Fruit fly (Drosophila melanogaster) whole organism, embryonic: ENCODE measurements around the gene LIMK1.

Experiments
- Atf3 ChIP-seq: fragments of 200-800 bp; sonication (Bioruptor generic); optimal IDR thresholded peaks from 3 replicates; lab custom pipeline; 2016; ENCODE audit warnings: missing biosample characterization, missing genetic modification characterization
- B-H1 ChIP-seq: fragments of 200-800 bp; sonication (Bioruptor generic); IDR thresholded peaks from 3 replicates; pipeline ENCODE4 v1.3.6; 2022; ENCODE audit warnings: missing biosample characterization, missing genetic modification characterization
- Bgb ChIP-seq: fragments of 200-800 bp; sonication (Bioruptor generic); IDR thresholded peaks from 2 replicates; pipeline ENCODE4 v1.3.6; 2022; ENCODE audit warnings: missing biosample characterization, missing genetic modification characterization; ENCODE audit not compliant: partially characterized antibody
- Blimp-1 ChIP-seq: fragments of 200-800 bp; sonication (Bioruptor generic); optimal IDR thresholded peaks from 3 replicates; lab custom pipeline; 2018; ENCODE audit warnings: missing biosample characterization, missing genetic modification characterization, mild to moderate bottlenecking, moderate library complexity, missing genetic modification reagents
- CG12942 ChIP-seq: fragments of 200-800 bp; sonication (Bioruptor generic); optimal IDR thresholded peaks from 3 replicates; lab custom pipeline; 2016; ENCODE audit warnings: missing biosample characterization, missing genetic modification characterization
- CG14014 ChIP-seq: fragments of 200-800 bp; sonication (Bioruptor generic); IDR thresholded peaks from 2 replicates; pipeline ENCODE4 v1.3.6; 2022; ENCODE audit warnings: missing biosample characterization, missing genetic modification characterization
- CG14050 ChIP-seq: fragments of 200-800 bp; sonication (Bioruptor generic); IDR thresholded peaks from 3 replicates; pipeline ENCODE4 v1.3.6; 2022; ENCODE audit warnings: missing biosample characterization, missing genetic modification characterization
- CG14710 ChIP-seq: fragments of 200-800 bp; sonication (Bioruptor generic); optimal IDR thresholded peaks from 3 replicates; lab custom pipeline; 2019; ENCODE audit warnings: missing biosample characterization, mild to moderate bottlenecking, missing genetic modification characterization, moderate library complexity
- CG18619 ChIP-seq: fragments of 200-800 bp; sonication (Bioruptor generic); optimal IDR thresholded peaks from 3 replicates; lab custom pipeline; 2017; ENCODE audit warnings: missing biosample characterization, mild to moderate bottlenecking, missing genetic modification characterization
- CG2116 ChIP-seq: fragments of 200-800 bp; sonication (Bioruptor generic); optimal IDR thresholded peaks from 3 replicates; lab custom pipeline; 2018; ENCODE audit warnings: missing biosample characterization, mild to moderate bottlenecking, missing genetic modification characterization
- CG30431 ChIP-seq: fragments of 200-800 bp; sonication (Bioruptor generic); optimal IDR thresholded peaks from 2 replicates; lab custom pipeline; 2017; ENCODE audit warnings: missing biosample characterization, missing genetic modification characterization
- CG32532 ChIP-seq: fragments of 200-800 bp; sonication (Bioruptor generic); IDR thresholded peaks from 2 replicates; pipeline ENCODE4 v1.3.6; 2022; ENCODE audit warnings: missing biosample characterization, missing genetic modification characterization
- CG33213 ChIP-seq: fragments of 200-800 bp; sonication (Bioruptor generic); optimal IDR thresholded peaks from 3 replicates; lab custom pipeline; 2016; ENCODE audit warnings: missing biosample characterization, missing genetic modification characterization
- CG42726 ChIP-seq: fragments of 200-800 bp; sonication (Bioruptor generic); IDR thresholded peaks from 2 replicates; pipeline ENCODE4 v1.3.6; 2022; ENCODE audit warnings: missing biosample characterization, missing genetic modification characterization; ENCODE audit not compliant: partially characterized antibody
- CG4328 ChIP-seq: fragments of 200-800 bp; sonication (Bioruptor generic); optimal IDR thresholded peaks from 3 replicates; lab custom pipeline; 2017; ENCODE audit warnings: missing biosample characterization, missing genetic modification reagents, missing genetic modification characterization
- CG6254 ChIP-seq: fragments of 200-800 bp; sonication (Bioruptor generic); optimal IDR thresholded peaks from 3 replicates; lab custom pipeline; 2017; ENCODE audit warnings: mild to moderate bottlenecking, missing biosample characterization, missing genetic modification reagents, missing genetic modification characterization
- CG6765 ChIP-seq: fragments of 200-800 bp; sonication (Bioruptor generic); optimal IDR thresholded peaks from 3 replicates; lab custom pipeline; 2017; ENCODE audit warnings: missing biosample characterization, mild to moderate bottlenecking, missing genetic modification characterization
- CG7987 ChIP-seq: fragments of 200-800 bp; sonication (Bioruptor generic); optimal IDR thresholded peaks from 2 replicates; lab custom pipeline; 2018; ENCODE audit warnings: missing biosample characterization, mild to moderate bottlenecking, missing genetic modification characterization, moderate library complexity
- CG9215 ChIP-seq: fragments of 200-800 bp; sonication (Bioruptor generic); IDR thresholded peaks from 2 replicates; pipeline ENCODE4 v1.3.6; 2022; ENCODE audit warnings: missing biosample characterization, missing genetic modification characterization
- Dbx ChIP-seq: fragments of 200-800 bp; sonication (Bioruptor generic); IDR thresholded peaks from 3 replicates; pipeline ENCODE4 v1.3.6; 2022; ENCODE audit warnings: missing biosample characterization, missing genetic modification characterization
- Elba2 ChIP-seq: fragments of 200-800 bp; sonication (Bioruptor generic); optimal IDR thresholded peaks from 3 replicates; lab custom pipeline; 2016; ENCODE audit warnings: missing biosample characterization, missing genetic modification characterization
- Hr3 ChIP-seq: fragments of 200-800 bp; sonication (Bioruptor generic); optimal IDR thresholded peaks from 3 replicates; lab custom pipeline; 2016; ENCODE audit warnings: missing biosample characterization, missing genetic modification characterization
- Hr39 ChIP-seq: fragments of >200 bp; optimal IDR thresholded peaks from 2 replicates; lab custom pipeline; 2017
- Lpt ChIP-seq: fragments of >200 bp; optimal IDR thresholded peaks from 2 replicates; lab custom pipeline; 2018; ENCODE audit warnings: missing biosample characterization, missing genetic modification characterization
- NK7.1 ChIP-seq: fragments of 200-800 bp; sonication (Bioruptor generic); optimal IDR thresholded peaks from 3 replicates; lab custom pipeline; 2016; ENCODE audit warnings: missing biosample characterization, missing genetic modification characterization
- Nf-YB ChIP-seq: fragments of 200-800 bp; sonication (Bioruptor generic); optimal IDR thresholded peaks from 3 replicates; lab custom pipeline; 2019; ENCODE audit warnings: missing biosample characterization, mild to moderate bottlenecking, missing genetic modification characterization, moderate library complexity
- Usf ChIP-seq: fragments of 200-800 bp; sonication (Bioruptor generic); optimal IDR thresholded peaks from 2 replicates; lab custom pipeline; 2017; ENCODE audit warnings: missing genotype, missing biosample characterization, missing genetic modification characterization
- cad ChIP-seq: fragments of >200 bp; optimal IDR thresholded peaks from 2 replicates; lab custom pipeline; 2017; ENCODE audit warnings: missing biosample characterization, missing genetic modification characterization
- cato ChIP-seq: fragments of 200-800 bp; sonication (Bioruptor generic); optimal IDR thresholded peaks from 2 replicates; lab custom pipeline; 2016; ENCODE audit warnings: missing biosample characterization, missing genetic modification characterization, borderline replicate concordance
- chif ChIP-seq, 2 experiments: fragments of 200-800 bp; sonication (Bioruptor generic); optimal IDR thresholded peaks; 3 replicates each; lab custom pipeline; 2016; ENCODE audit warnings: missing biosample characterization in 2 of 2, missing genetic modification characterization in 2 of 2
- chn ChIP-seq: fragments of 200-800 bp; sonication (Bioruptor generic); optimal IDR thresholded peaks from 2 replicates; lab custom pipeline; 2016; ENCODE audit warnings: missing biosample characterization, missing genetic modification characterization
- da ChIP-seq: fragments of 200-800 bp; sonication (Bioruptor generic); optimal IDR thresholded peaks from 2 replicates; lab custom pipeline; 2016; ENCODE audit warnings: missing biosample characterization, missing genetic modification characterization
- ewg ChIP-seq: fragments of 200-800 bp; sonication (Bioruptor generic); optimal IDR thresholded peaks from 3 replicates; lab custom pipeline; 2017; ENCODE audit warnings: mild to moderate bottlenecking, missing biosample characterization, missing genetic modification reagents, missing genetic modification characterization
- hbn ChIP-seq: fragments of 200-800 bp; sonication (Bioruptor generic); IDR thresholded peaks from 2 replicates; pipeline ENCODE4 v1.3.6; 2022; ENCODE audit warnings: missing biosample characterization, missing genetic modification characterization; ENCODE audit not compliant: partially characterized antibody
- her ChIP-seq: fragments of 200-800 bp; sonication (Bioruptor generic); optimal IDR thresholded peaks from 2 replicates; lab custom pipeline; 2016; ENCODE audit warnings: missing biosample characterization, missing genetic modification characterization
- kah ChIP-seq: fragments of 200-800 bp; sonication (Bioruptor generic); optimal IDR thresholded peaks from 2 replicates; lab custom pipeline; 2018; ENCODE audit warnings: missing biosample characterization, mild to moderate bottlenecking, missing genetic modification characterization
- kay ChIP-seq: fragments of 200-800 bp; sonication (Bioruptor generic); optimal IDR thresholded peaks from 2 replicates; lab custom pipeline; 2016; ENCODE audit warnings: missing biosample characterization, missing genetic modification characterization
- lbe ChIP-seq: fragments of 200-800 bp; sonication (Bioruptor generic); optimal IDR thresholded peaks from 2 replicates; lab custom pipeline; 2016; ENCODE audit warnings: missing biosample characterization, mild to moderate bottlenecking, missing genetic modification characterization
- lola ChIP-seq, 3 experiments: fragments of >200 bp in 2 of 3; fragments of 200-800 bp in 1 of 3; sonication (Bioruptor generic) in 1 of 3; optimal IDR thresholded peaks; 2 replicates each; lab custom pipeline; 2017 to 2019; ENCODE audit warnings: missing biosample characterization in 3 of 3, missing genetic modification characterization in 3 of 3, mild to moderate bottlenecking in 1 of 3, moderate library complexity in 1 of 3
- luna ChIP-seq: fragments of 200-800 bp; sonication (Bioruptor generic); optimal IDR thresholded peaks from 2 replicates; lab custom pipeline; 2016; ENCODE audit warnings: missing biosample characterization, missing genetic modification characterization
- mam ChIP-seq: fragments of 200-800 bp; sonication (Bioruptor generic); optimal IDR thresholded peaks from 3 replicates; lab custom pipeline; 2016; ENCODE audit warnings: missing biosample characterization, missing genetic modification characterization
- ro ChIP-seq: fragments of 200-800 bp; sonication (Bioruptor generic); IDR thresholded peaks from 2 replicates; pipeline ENCODE4 v1.3.6; 2022; ENCODE audit warnings: missing biosample characterization, missing genetic modification characterization
- run ChIP-seq: fragments of 200-800 bp; sonication (Bioruptor generic); optimal IDR thresholded peaks from 3 replicates; lab custom pipeline; 2018; ENCODE audit warnings: missing biosample characterization, mild to moderate bottlenecking, missing genetic modification characterization
- sens ChIP-seq: fragments of 200-800 bp; sonication (Bioruptor generic); peaks from one replicate; lab custom pipeline; 2016; ENCODE audit warnings: missing biosample characterization, missing genetic modification characterization
- sens-2 ChIP-seq: fragments of 200-800 bp; sonication (Bioruptor generic); IDR thresholded peaks from 2 replicates; pipeline ENCODE4 v1.3.6; 2022; ENCODE audit warnings: missing biosample characterization, missing genetic modification characterization
- sim ChIP-seq: fragments of 200-800 bp; sonication (Bioruptor generic); IDR thresholded peaks from 2 replicates; pipeline ENCODE4 v1.3.6; 2022; ENCODE audit warnings: missing biosample characterization, missing genetic modification characterization
- sob ChIP-seq: fragments of 200-800 bp; sonication (Bioruptor generic); IDR thresholded peaks from 2 replicates; pipeline ENCODE4 v1.3.6; 2022; ENCODE audit warnings: missing biosample characterization, missing genetic modification characterization
- stc ChIP-seq: fragments of 200-800 bp; sonication (Bioruptor generic); IDR thresholded peaks from 2 replicates; pipeline ENCODE4 v1.3.6; 2022; ENCODE audit warnings: missing biosample characterization, missing genetic modification characterization
- vnd ChIP-seq: fragments of 200-800 bp; sonication (Bioruptor generic); IDR thresholded peaks from 3 replicates; pipeline ENCODE4 v1.3.6; 2022; ENCODE audit warnings: missing biosample characterization, missing genetic modification characterization; ENCODE audit not compliant: partially characterized antibody

Gene LIMK1

DNA sequence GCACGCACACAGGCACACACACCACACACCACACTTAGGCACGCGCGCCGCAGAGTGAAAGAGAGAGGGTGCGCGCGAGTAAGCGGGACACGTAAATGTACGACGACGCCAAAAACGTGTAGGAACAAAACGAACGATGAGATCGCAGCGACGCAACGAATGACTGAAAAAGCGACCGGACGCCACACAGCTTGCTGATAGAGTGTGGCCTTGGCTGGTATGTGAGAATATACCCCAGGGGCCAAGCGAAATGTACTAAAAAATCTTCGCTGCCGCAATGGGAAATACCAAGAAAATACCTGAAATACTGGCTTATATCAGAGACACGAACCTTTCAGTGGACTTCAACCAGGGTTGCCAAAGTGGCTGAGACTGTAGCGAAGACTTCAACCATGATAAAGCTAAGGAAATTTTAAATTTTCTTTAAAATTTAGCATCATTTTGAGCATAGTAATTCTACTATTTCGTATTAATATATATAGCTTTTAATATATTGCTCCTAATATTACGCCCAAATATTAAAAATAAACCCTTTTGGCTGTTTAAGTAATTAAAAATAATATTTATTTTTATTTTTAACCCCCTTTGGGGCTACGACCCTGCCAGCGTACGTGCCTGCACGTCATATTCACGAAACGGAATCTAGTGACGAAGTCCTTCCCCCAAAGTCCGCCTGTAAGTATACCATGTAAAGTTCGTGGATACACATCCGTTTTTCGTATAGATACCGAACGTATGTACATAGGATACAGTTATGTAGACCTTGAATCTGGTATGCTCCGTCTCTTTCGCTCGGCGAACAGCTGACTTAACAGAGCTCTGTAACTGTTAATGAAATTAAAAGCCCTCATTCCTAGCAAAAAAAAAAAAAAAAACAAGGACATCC is 8.8 kb downstream of the LIMK1 start, which contains the start of gene Pits (continued):
- TF ChIP-seq Bgb (peak; percentile 76; the same call in 1 of the 2 replicates), cad (GFP tag; lab: Kevin White, UChicago) (no peak), luna (peak; percentile 15), Lpt (GFP tag; lab: Kevin White, UChicago) (no peak), Elba2 (no peak), CG14710 (peak; percentile 68), CG12942 (GFP tag; lab: Kevin White, UChicago) (no peak), CG7987 (GFP tag; lab: Kevin White, UChicago) (peak; percentile 90), Blimp-1 (GFP tag; lab: Kevin White, UChicago) (peak; percentile 4), sob (GFP tag; lab: Robert Waterston, UW) (peak; percentile 22), da (GFP tag; lab: Kevin White, UChicago) (no peak), mam (GFP tag; lab: Kevin White, UChicago) (no peak), kay (no peak), CG14014 (GFP tag; lab: Robert Waterston, UW) (peak; percentile 27; the same call in 1 of the 2 replicates), sim (GFP tag; lab: Robert Waterston, UW) (no peak), CG6254 (GFP tag; lab: Kevin White, UChicago) (peak; percentile 22), ewg (GFP tag; lab: Kevin White, UChicago) (peak; percentile 87), CG6765 (peak; percentile 33), CG42726 (GFP tag; lab: Robert Waterston, UW) (peak; percentile 80), Usf (GFP tag; lab: Kevin White, UChicago) (peak; percentile 3), lbe (no peak), CG30431 (GFP tag; lab: Kevin White, UChicago) (no peak), Nf-YB (GFP tag; lab: Kevin White, UChicago) (peak; percentile 21), sens-2 (no peak), Dbx (peak; percentile 38), chif (GFP tag; optimal IDR thresholded peaks at IDR 0.05; lab: Kevin White, UChicago) (no peak), ro (GFP tag; lab: Robert Waterston, UW) (no peak), Hr3 (GFP tag; lab: Kevin White, UChicago) (peak; percentile 16), CG32532 (GFP tag; lab: Robert Waterston, UW) (peak; percentile 45), cato (GFP tag; lab: Kevin White, UChicago) (no peak), stc (GFP tag; lab: Robert Waterston, UW) (no peak; the same call in 1 of the 2 replicates), CG9215 (GFP tag; lab: Robert Waterston, UW) (peak; percentile 58; the same call in 1 of the 2 replicates), B-H1 (GFP tag; lab: Robert Waterston, UW) (no peak), chn (GFP tag; lab: Kevin White, UChicago) (peak; percentile 16), CG14050 (GFP tag; lab: Robert Waterston, UW) (no peak), hbn (GFP tag; lab: Robert Waterston, UW) (0 out of 2 replicates have a peak, but pooled peaks have one; percentile 30), Hr39 (lab: Kevin White, UChicago) (no peak), CG18619 (GFP tag; lab: Kevin White, UChicago) (peak; percentile 26), vnd (no peak), CG33213 (GFP tag; lab: Kevin White, UChicago) (peak; percentile 87), sens (peak; percentile 70), CG2116 (GFP tag; lab: Kevin White, UChicago) (peak; percentile 64), NK7.1 (GFP tag; lab: Kevin White, UChicago) (peak; percentile 45), run (tag; lab: Kevin White, UChicago) (peak; percentile 19), CG4328 (GFP tag; lab: Kevin White, UChicago) (no peak), Atf3 (peak; percentile 13), kah (peak; percentile 6), her (GFP tag; lab: Kevin White, UChicago) (peak; percentile 65), lola (GFP tag; optimal IDR thresholded peaks at IDR 0.05; lab: Kevin White, UChicago) (peak in 1 of 3 experiments; percentile 28)
